Worm (Caenorhabditis elegans): ENCODE measurements around the gene ZK470.6.

ZK470.6 gene

ce11 chrX:4177394-4177793 is at the start of gene ZK470.6:
TSS of gene ZK470.6 (minus strand) at chrX:4177494.
- no peak for TF ChIP-seq lsy-2 (tag; optimal IDR thresholded peaks at IDR 0.05)
- no peak for TF ChIP-seq lin-32 (GFP tag; optimal IDR thresholded peaks at IDR 0.05)
- TF ChIP-seq ztf-11 (tag; optimal IDR thresholded peaks at IDR 0.05), result no peak
- no peak for TF ChIP-seq bed-3 (GFP tag; optimal IDR thresholded peaks at IDR 0.05)
- TF ChIP-seq ceh-39 (tag; optimal IDR thresholded peaks at IDR 0.05), result no peak
- TF ChIP-seq unc-120 (tag; optimal IDR thresholded peaks at IDR 0.05; ENCODE audit: poor library complexity, severe bottlenecking), result no peak
- no peak for TF ChIP-seq unc-39 (tag; optimal IDR thresholded peaks at IDR 0.05)
- no peak for TF ChIP-seq nhr-237 (tag; optimal IDR thresholded peaks at IDR 0.05)
- TF ChIP-seq ceh-83 (GFP tag; optimal IDR thresholded peaks at IDR 0.05), result no peak
- TF ChIP-seq snpc-4 (tag; optimal IDR thresholded peaks at IDR 0.05), result no peak

ce11 chrX:4222779-4223387 is 45.6 kb upstream of the ZK470.6 start:
- TF ChIP-seq bed-3 (GFP tag; optimal IDR thresholded peaks at IDR 0.05) (no peak), hlh-1 (tag; optimal IDR thresholded peaks at IDR 0.05) (peak; percentile 26), sem-2 (GFP tag; optimal IDR thresholded peaks at IDR 0.05) (no peak), elt-3 (tag; optimal IDR thresholded peaks at IDR 0.05) (no peak), nhr-237 (tag; optimal IDR thresholded peaks at IDR 0.05) (no peak), elt-1 (tag; optimal IDR thresholded peaks at IDR 0.05; ENCODE audit: borderline replicate concordance, insufficient read depth) (no peak), unc-39 (tag; optimal IDR thresholded peaks at IDR 0.05) (no peak), blmp-1 (tag; optimal IDR thresholded peaks at IDR 0.05) (no peak), M03D4.4 (tag; optimal IDR thresholded peaks at IDR 0.05) (no peak), drap-1 (GFP tag; optimal IDR thresholded peaks at IDR 0.05) (no peak), nhr-76 (tag; optimal IDR thresholded peaks at IDR 0.05) (no peak), sptf-1 (tag; optimal IDR thresholded peaks at IDR 0.05) (no peak), lsy-2 (tag; optimal IDR thresholded peaks at IDR 0.05) (no peak), ceh-43 (GFP tag; optimal IDR thresholded peaks at IDR 0.05) (no peak), ceh-83 (GFP tag; optimal IDR thresholded peaks at IDR 0.05) (no peak), ham-2 (GFP tag; optimal IDR thresholded peaks at IDR 0.05) (peak; percentile 100), ztf-11 (tag; optimal IDR thresholded peaks at IDR 0.05) (no peak), unc-120 (tag; optimal IDR thresholded peaks at IDR 0.05; ENCODE audit: poor library complexity, severe bottlenecking) (peak; percentile 61), lin-32 (GFP tag; optimal IDR thresholded peaks at IDR 0.05) (no peak), zip-8 (tag; optimal IDR thresholded peaks at IDR 0.05) (no peak), ces-1 (GFP tag; optimal IDR thresholded peaks at IDR 0.05) (peak; percentile 72), ceh-39 (tag; optimal IDR thresholded peaks at IDR 0.05) (peak; percentile 12), mab-5 (tag; optimal IDR thresholded peaks at IDR 0.05) (no peak), pha-4 (tag; optimal IDR thresholded peaks at IDR 0.05) (peak; percentile 55), nhr-2 (tag; optimal IDR thresholded peaks at IDR 0.05) (no peak), snpc-4 (tag; optimal IDR thresholded peaks at IDR 0.05) (no peak), mep-1 (tag; optimal IDR thresholded peaks at IDR 0.05) (no peak), flh-1 (GFP tag; optimal IDR thresholded peaks at IDR 0.05) (no peak), lin-13 (tag; optimal IDR thresholded peaks at IDR 0.05) (peak; percentile 54), cnd-1 (tag; optimal IDR thresholded peaks at IDR 0.05) (peak; percentile 26), unc-62 (GFP tag; optimal IDR thresholded peaks at IDR 0.05) (peak; percentile 32), nhr-28 (tag; optimal IDR thresholded peaks at IDR 0.05) (no peak), nhr-12 (tag; optimal IDR thresholded peaks at IDR 0.05) (no peak), tbx-8 (GFP tag; optimal IDR thresholded peaks at IDR 0.05) (no peak), mls-2 (tag; optimal IDR thresholded peaks at IDR 0.05) (peak; percentile 32)

DNA sequence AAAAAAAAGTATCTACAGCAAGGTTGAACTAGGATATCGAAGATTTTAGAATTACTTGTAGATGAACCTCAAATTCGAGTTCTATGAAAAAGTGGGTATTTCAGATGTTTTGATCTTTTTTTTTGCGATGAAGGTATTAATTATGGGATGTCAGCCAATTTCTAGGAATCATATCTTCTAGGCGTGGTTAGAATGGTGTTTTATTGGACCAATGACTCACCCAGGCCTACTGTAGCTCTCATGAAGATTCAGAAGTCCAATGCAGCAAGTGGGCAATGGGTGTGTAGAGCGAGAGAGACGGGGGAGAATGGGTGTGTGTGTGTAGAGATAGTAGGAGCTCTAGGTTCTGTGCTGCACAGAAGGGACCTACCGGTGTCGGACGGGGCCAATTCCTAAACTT is 44.9 kb upstream of the ZK470.6 start:
- TF ChIP-seq unc-120 (tag; optimal IDR thresholded peaks at IDR 0.05; ENCODE audit: poor library complexity, severe bottlenecking) (peak; percentile 20), lsy-2 (tag; optimal IDR thresholded peaks at IDR 0.05) (peak; percentile 72), snpc-4 (tag; optimal IDR thresholded peaks at IDR 0.05) (no peak)

DNA sequence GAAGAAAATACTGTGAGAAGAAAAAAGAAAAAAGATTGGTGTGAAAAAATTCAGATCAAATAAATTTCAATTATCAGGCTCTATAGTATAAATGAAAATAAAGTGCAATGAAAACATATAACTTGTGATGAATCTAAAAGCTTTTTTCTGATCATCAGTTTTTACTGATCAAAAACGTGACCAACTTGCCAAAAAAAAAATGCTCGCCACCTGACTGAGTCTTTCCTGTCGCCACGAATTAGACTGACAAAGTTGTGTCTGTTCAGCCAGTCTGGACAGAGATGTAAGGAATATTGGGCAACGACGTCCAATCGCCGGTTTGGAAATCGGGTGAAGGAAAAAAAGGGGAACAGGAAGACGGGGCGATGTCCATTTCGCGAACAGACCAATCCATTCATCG is 42.2 kb upstream of the ZK470.6 start:
- no peak for TF ChIP-seq mls-2 (tag; optimal IDR thresholded peaks at IDR 0.05)
- no peak for TF ChIP-seq flh-1 (GFP tag; optimal IDR thresholded peaks at IDR 0.05)
- no peak for TF ChIP-seq sem-2 (GFP tag; optimal IDR thresholded peaks at IDR 0.05)
- TF ChIP-seq sptf-1 (tag; optimal IDR thresholded peaks at IDR 0.05), result no peak
- TF ChIP-seq tbx-8 (GFP tag; optimal IDR thresholded peaks at IDR 0.05), result no peak
- no peak for TF ChIP-seq pha-4 (tag; optimal IDR thresholded peaks at IDR 0.05)
- no peak for TF ChIP-seq unc-120 (tag; optimal IDR thresholded peaks at IDR 0.05; ENCODE audit: poor library complexity, severe bottlenecking)
- no peak for TF ChIP-seq mep-1 (tag; optimal IDR thresholded peaks at IDR 0.05)
- no peak for TF ChIP-seq nhr-76 (tag; optimal IDR thresholded peaks at IDR 0.05)
- no peak for TF ChIP-seq lin-13 (tag; optimal IDR thresholded peaks at IDR 0.05)
- no peak for TF ChIP-seq zip-8 (tag; optimal IDR thresholded peaks at IDR 0.05)
- no peak for TF ChIP-seq M03D4.4 (tag; optimal IDR thresholded peaks at IDR 0.05)
- TF ChIP-seq nhr-2 (tag; optimal IDR thresholded peaks at IDR 0.05), result no peak
- no peak for TF ChIP-seq ceh-39 (tag; optimal IDR thresholded peaks at IDR 0.05)
- no peak for TF ChIP-seq nhr-237 (tag; optimal IDR thresholded peaks at IDR 0.05)
- no peak for TF ChIP-seq ces-1 (GFP tag; optimal IDR thresholded peaks at IDR 0.05)
- no peak for TF ChIP-seq ceh-83 (GFP tag; optimal IDR thresholded peaks at IDR 0.05)
- no peak for TF ChIP-seq elt-3 (tag; optimal IDR thresholded peaks at IDR 0.05)
- TF ChIP-seq lsy-2 (tag; optimal IDR thresholded peaks at IDR 0.05), result no peak
- TF ChIP-seq snpc-4 (tag; optimal IDR thresholded peaks at IDR 0.05), result no peak
